Worm (Caenorhabditis elegans) whole organism, L4 larva: ENCODE data around the gene ZK455.5.
A peak's percentile ranks its signal among the peaks of the same experiment; 100 is the strongest.

ENCODE experiments used
- D1046.2 ChIP-seq: fragments of 200-800 bp; sonication (Bioruptor generic); IDR thresholded peaks from 2 replicates; pipeline ENCODE4 v1.3.6; 2022; ENCODE audit warnings: missing genetic modification characterization, missing compliant biosample characterization
- F44E2.7 ChIP-seq: fragments of 200-800 bp; sonication (Bioruptor generic); IDR thresholded peaks from 2 replicates; pipeline ENCODE4 v2.1.2; 2022; ENCODE audit warnings: missing genetic modification characterization, missing compliant biosample characterization
- T26A8.4 ChIP-seq: fragments of 200-800 bp; sonication (Bioruptor generic); IDR thresholded peaks from 2 replicates; pipeline ENCODE4 v1.3.6; 2022; ENCODE audit warnings: missing genetic modification characterization, missing compliant biosample characterization
- Y105C5A.15 ChIP-seq: fragments of 200-800 bp; sonication (Bioruptor generic); IDR thresholded peaks from 2 replicates; pipeline ENCODE4 v1.3.6; 2022; ENCODE audit warnings: missing genetic modification characterization, missing compliant biosample characterization
- Y48G9A.11 ChIP-seq: fragments of 200-800 bp; sonication (Bioruptor generic); IDR thresholded peaks from 2 replicates; pipeline ENCODE4 v1.3.6; 2022; ENCODE audit warnings: missing genetic modification reagents, missing genetic modification characterization, missing compliant biosample characterization
- aha-1 ChIP-seq: fragments of 150-350 bp; peaks from one replicate; lab custom pipeline; 2014; ENCODE audit warnings: missing biosample characterization, missing genetic modification characterization
- aly-2 ChIP-seq: sonication (generic microtip); optimal IDR thresholded peaks from 2 replicates; lab custom pipeline; 2018; ENCODE audit warnings: missing biosample characterization, missing genetic modification characterization
- ceh-32 ChIP-seq: sonication (generic microtip); optimal IDR thresholded peaks from 2 replicates; lab custom pipeline; 2016; ENCODE audit warnings: mild to moderate bottlenecking, missing genetic modification characterization, missing compliant biosample characterization; ENCODE audit not compliant: poor library complexity
- ceh-44 ChIP-seq: fragments of 200-800 bp; sonication (Bioruptor generic); IDR thresholded peaks from 2 replicates; pipeline ENCODE4 v1.3.6; 2022; ENCODE audit warnings: missing genetic modification reagents, missing genetic modification characterization, missing compliant biosample characterization
- ceh-62 ChIP-seq: sonication (generic microtip); optimal IDR thresholded peaks from 2 replicates; lab custom pipeline; 2017; ENCODE audit warnings: missing biosample characterization, missing genetic modification characterization
- ces-1 ChIP-seq: fragments of 150-350 bp; sonication (generic microtip); optimal IDR thresholded peaks from 4 replicates; lab custom pipeline; 2014; ENCODE audit warnings: missing biosample characterization, missing genetic modification reagents, missing genetic modification characterization
- daf-16 ChIP-seq, 3 experiments: sonication (generic microtip); optimal IDR thresholded peaks; 2 replicates each; lab custom pipeline; 2016 to 2017; ENCODE audit warnings: missing genetic modification characterization in 3 of 3, missing genetic modification reagents in 3 of 3, mild to moderate bottlenecking in 2 of 3, missing compliant biosample characterization in 2 of 3, missing biosample characterization in 1 of 3, moderate library complexity in 1 of 3
- dmd-8 ChIP-seq: fragments of 200-800 bp; sonication (Bioruptor generic); IDR thresholded peaks from 2 replicates; pipeline ENCODE4 v1.3.6; 2022; ENCODE audit warnings: missing genetic modification characterization, missing compliant biosample characterization
- dpl-1 ChIP-seq: fragments of 150-350 bp; optimal IDR thresholded peaks from 2 replicates; lab custom pipeline; 2014; ENCODE audit warnings: missing biosample characterization, missing genetic modification reagents, missing genetic modification characterization
- duxl-1 ChIP-seq: sonication (generic microtip); optimal IDR thresholded peaks from 2 replicates; lab custom pipeline; 2016; ENCODE audit warnings: mild to moderate bottlenecking, missing genetic modification characterization, moderate library complexity, missing compliant biosample characterization; ENCODE audit not compliant: poor library complexity
- egl-43 ChIP-seq: fragments of 200-800 bp; sonication (Bioruptor generic); IDR thresholded peaks from 2 replicates; pipeline ENCODE4 v1.3.6; 2022; ENCODE audit warnings: missing genetic modification reagents, missing genetic modification characterization, missing compliant biosample characterization
- hif-1 ChIP-seq, 2 experiments: sonication (generic microtip); optimal IDR thresholded peaks; 2 replicates each; lab custom pipeline; 2016 to 2017; ENCODE audit warnings: missing compliant biosample characterization in 2 of 2, missing genetic modification characterization in 2 of 2, missing genetic modification reagents in 2 of 2, missing genotype in 2 of 2, mild to moderate bottlenecking in 1 of 2
- hlh-11 ChIP-seq: fragments of 200-800 bp; sonication (Bioruptor generic); optimal IDR thresholded peaks from 2 replicates; lab custom pipeline; 2018; ENCODE audit warnings: mild to moderate bottlenecking, missing genetic modification characterization, missing compliant biosample characterization
- hlh-30 ChIP-seq: sonication (generic microtip); optimal IDR thresholded peaks from 2 replicates; lab custom pipeline; 2017; ENCODE audit warnings: antibody characterized with exemption, mild to moderate bottlenecking, missing genetic modification characterization, missing compliant biosample characterization; ENCODE audit not compliant: insufficient read depth
- lin-13 ChIP-seq: fragments of 150-350 bp; optimal IDR thresholded peaks from 2 replicates; lab custom pipeline; 2014; ENCODE audit warnings: missing biosample characterization, missing genetic modification reagents, missing genetic modification characterization
- lin-15B ChIP-seq: fragments of 150-350 bp; sonication (generic microtip); optimal IDR thresholded peaks from 3 replicates; lab custom pipeline; 2014; ENCODE audit warnings: missing biosample characterization, missing genetic modification characterization
- lir-3 ChIP-seq: sonication (generic microtip); optimal IDR thresholded peaks from 2 replicates; lab custom pipeline; 2016; ENCODE audit warnings: mild to moderate bottlenecking, missing genetic modification characterization, missing compliant biosample characterization
- mdt-29 ChIP-seq: fragments of 200-800 bp; sonication (Bioruptor generic); IDR thresholded peaks from 2 replicates; pipeline ENCODE4 v1.3.6; 2022; ENCODE audit warnings: missing genetic modification reagents, missing genetic modification characterization, missing compliant biosample characterization
- mxl-2 ChIP-seq: fragments of 200-800 bp; sonication (Bioruptor generic); conservative IDR thresholded peaks from 2 replicates; pipeline ENCODE4 v1.3.6; 2022; ENCODE audit warnings: missing genetic modification reagents, missing genetic modification characterization, missing compliant biosample characterization
- mxl-3 ChIP-seq: fragments of 200-800 bp; sonication (Bioruptor generic); optimal IDR thresholded peaks from 2 replicates; lab custom pipeline; 2018; ENCODE audit warnings: mild to moderate bottlenecking, missing genetic modification characterization, missing compliant biosample characterization
- nhr-102 ChIP-seq: sonication (generic microtip); optimal IDR thresholded peaks from 2 replicates; lab custom pipeline; 2016; ENCODE audit warnings: mild to moderate bottlenecking, missing genetic modification characterization, moderate library complexity, missing compliant biosample characterization
- nhr-11 ChIP-seq: fragments of 150-350 bp; optimal IDR thresholded peaks from 2 replicates; lab custom pipeline; 2014; ENCODE audit warnings: missing biosample characterization, missing genetic modification characterization
- nhr-237 ChIP-seq: sonication (generic microtip); optimal IDR thresholded peaks from 2 replicates; lab custom pipeline; 2017; ENCODE audit warnings: missing biosample characterization, missing genetic modification characterization
- nhr-28 ChIP-seq: fragments of 150-350 bp; optimal IDR thresholded peaks from 2 replicates; lab custom pipeline; 2014; ENCODE audit warnings: missing biosample characterization, missing genetic modification characterization
- nhr-41 ChIP-seq: fragments of 200-800 bp; sonication (Bioruptor generic); IDR thresholded peaks from 2 replicates; pipeline ENCODE4 v1.3.6; 2022; ENCODE audit warnings: missing genetic modification reagents, missing genetic modification characterization, missing compliant biosample characterization
- nhr-42 ChIP-seq: fragments of 200-800 bp; sonication (Bioruptor generic); IDR thresholded peaks from 2 replicates; pipeline ENCODE4 v1.3.6; 2022; ENCODE audit warnings: missing genetic modification characterization, missing compliant biosample characterization
- nhr-6 ChIP-seq: fragments of 150-350 bp; optimal IDR thresholded peaks from 2 replicates; lab custom pipeline; 2014; ENCODE audit warnings: missing biosample characterization, missing genetic modification characterization
- nhr-76 ChIP-seq: fragments of 150-350 bp; optimal IDR thresholded peaks from 2 replicates; lab custom pipeline; 2014; ENCODE audit warnings: missing biosample characterization, missing genetic modification characterization
- pha-4 ChIP-seq, 2 experiments: fragments of 150-350 bp in 1 of 2; fragments of 200-800 bp in 1 of 2; sonication (Bioruptor generic) in 1 of 2; IDR thresholded peaks in 1 of 2; optimal IDR thresholded peaks in 1 of 2; 2 replicates each; pipeline versions ENCODE4 v1.3.6 to Lab custom; 2014 to 2022; ENCODE audit warnings: missing genetic modification characterization in 2 of 2, missing genetic modification reagents in 2 of 2, missing biosample characterization in 1 of 2, missing compliant biosample characterization in 1 of 2
- php-3 ChIP-seq: fragments of 200-800 bp; sonication (Bioruptor generic); IDR thresholded peaks from 2 replicates; pipeline ENCODE4 v1.3.6; 2022; ENCODE audit warnings: missing genetic modification reagents, missing genetic modification characterization, missing compliant biosample characterization
- rbr-2 ChIP-seq: sonication (generic microtip); optimal IDR thresholded peaks from 2 replicates; lab custom pipeline; 2016; ENCODE audit warnings: missing genotype, missing genetic modification characterization, missing compliant biosample characterization
- skn-1 ChIP-seq: fragments of 150-350 bp; optimal IDR thresholded peaks from 2 replicates; lab custom pipeline; 2014; ENCODE audit warnings: missing biosample characterization, missing genetic modification characterization
- snpc-4 ChIP-seq: fragments of 150-350 bp; optimal IDR thresholded peaks from 2 replicates; lab custom pipeline; 2014; ENCODE audit warnings: missing biosample characterization, missing genetic modification characterization
- spr-1 ChIP-seq: sonication (generic microtip); optimal IDR thresholded peaks from 2 replicates; lab custom pipeline; 2016; ENCODE audit warnings: mild to moderate bottlenecking, missing genetic modification characterization, missing compliant biosample characterization
- spr-3 ChIP-seq: fragments of 200-800 bp; sonication (Bioruptor generic); optimal IDR thresholded peaks from 2 replicates; lab custom pipeline; 2018; ENCODE audit warnings: mild to moderate bottlenecking, missing genetic modification characterization, missing compliant biosample characterization
- tag-97 ChIP-seq: fragments of 200-800 bp; sonication (Bioruptor generic); IDR thresholded peaks from 2 replicates; pipeline ENCODE4 v1.3.6; 2022; ENCODE audit warnings: missing genetic modification characterization, missing compliant biosample characterization
- unc-130 ChIP-seq: sonication (generic microtip); optimal IDR thresholded peaks from 2 replicates; lab custom pipeline; 2016; ENCODE audit warnings: missing genetic modification reagents, missing genetic modification characterization, missing compliant biosample characterization
- unc-62 ChIP-seq, 3 experiments: fragments of 150-350 bp in 1 of 3; sonication (generic microtip); optimal IDR thresholded peaks in 2 of 3; peaks in 1 of 3; 1 replicate in 1 of 3; 2 replicates in 2 of 3; lab custom pipeline; 2014 to 2017; ENCODE audit warnings: missing biosample characterization in 3 of 3, missing genetic modification characterization in 3 of 3, missing genetic modification reagents in 3 of 3, missing genotype in 1 of 3
- zip-2 ChIP-seq: fragments of 150-350 bp; optimal IDR thresholded peaks from 2 replicates; lab custom pipeline; 2014; ENCODE audit warnings: missing biosample characterization, missing genetic modification characterization
- ztf-7 ChIP-seq: fragments of 150-350 bp; optimal IDR thresholded peaks from 2 replicates; lab custom pipeline; 2014; ENCODE audit warnings: missing biosample characterization, missing genetic modification characterization

The ZK455.5 gene

DNA sequence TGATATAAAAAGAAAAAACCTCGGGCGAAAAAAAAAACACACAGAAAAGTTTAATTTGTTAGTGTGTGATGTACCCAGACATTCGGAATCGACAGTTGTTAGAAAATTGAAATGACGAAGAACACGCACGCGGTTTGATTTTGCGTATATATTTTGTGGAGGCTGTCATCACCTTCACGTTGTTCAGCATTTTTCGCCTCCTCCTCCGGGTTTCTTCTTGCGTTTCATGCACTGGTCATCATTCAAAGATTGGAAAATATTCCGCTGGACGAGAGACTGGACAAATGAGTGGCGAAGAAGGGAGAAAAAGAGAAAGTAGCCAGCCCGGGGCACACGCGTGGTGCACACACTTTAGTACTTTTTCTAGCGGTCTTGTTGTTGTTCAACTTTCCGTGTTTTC lies 18.2 kb upstream of the ZK455.5 start:
- TF ChIP-seq nhr-11 (tag; lab: Kevin White, UChicago) (peak; percentile 33), T26A8.4 (GFP tag; lab: Robert Waterston, UW) (no peak), dpl-1 (no peak), mdt-29 (GFP tag; lab: Robert Waterston, UW) (no peak), nhr-76 (tag; lab: Kevin White, UChicago) (no peak), ztf-7 (tag; lab: Kevin White, UChicago) (no peak), pha-4 (GFP tag; IDR thresholded peaks at IDR 0.05; lab: Robert Waterston, UW) (no peak), pha-4 (tag; optimal IDR thresholded peaks at IDR 0.05; lab: Kevin White, UChicago) (no peak), aha-1 (tag; lab: Kevin White, UChicago) (no peak), nhr-237 (tag; lab: Kevin White, UChicago) (no peak), hif-1 (tag; optimal IDR thresholded peaks at IDR 0.05; lab: Kevin White, UChicago) (peak in 1 of 2 experiments; percentile 16), D1046.2 (GFP tag; lab: Robert Waterston, UW) (no peak), nhr-28 (tag; lab: Kevin White, UChicago) (no peak), ceh-44 (no peak), nhr-102 (no peak), skn-1 (tag; lab: Kevin White, UChicago) (no peak), egl-43 (no peak), snpc-4 (tag; lab: Kevin White, UChicago) (no peak), dmd-8 (no peak), nhr-42 (GFP tag; lab: Robert Waterston, UW) (no peak), lin-13 (GFP tag; lab: Kevin White, UChicago) (no peak), spr-3 (GFP tag; lab: Kevin White, UChicago) (no peak), Y105C5A.15 (no peak), duxl-1 (tag; lab: Kevin White, UChicago) (no peak), unc-62 (GFP tag; optimal IDR thresholded peaks at IDR 0.05 in 1 of 2; lab: Kevin White, UChicago) (peak in 1 of 2 experiments; percentile 98), unc-62 (tag; optimal IDR thresholded peaks at IDR 0.05; lab: Kevin White, UChicago) (no peak), daf-16 (GFP tag; optimal IDR thresholded peaks at IDR 0.05; lab: Kevin White, UChicago) (peak in 1 of 2 experiments; percentile 47), daf-16 (tag; optimal IDR thresholded peaks at IDR 0.05; lab: Kevin White, UChicago) (peak; percentile 17), nhr-41 (GFP tag; lab: Robert Waterston, UW) (no peak), lin-15B (tag; lab: Kevin White, UChicago) (no peak), hlh-30 (tag; lab: Kevin White, UChicago) (peak; percentile 48), mxl-2 (GFP tag; lab: Robert Waterston, UW) (no peak), mxl-3 (GFP tag; lab: Kevin White, UChicago) (peak; percentile 54), ceh-32 (no peak), rbr-2 (tag; lab: Kevin White, UChicago) (no peak), ceh-62 (no peak), ces-1 (no peak), unc-130 (GFP tag; lab: Kevin White, UChicago) (no peak), hlh-11 (tag; lab: Kevin White, UChicago) (peak; percentile 42), aly-2 (no peak), Y48G9A.11 (GFP tag; lab: Robert Waterston, UW) (no peak), tag-97 (GFP tag; lab: Robert Waterston, UW) (no peak), nhr-6 (tag; lab: Kevin White, UChicago) (no peak), F44E2.7 (GFP tag; lab: Robert Waterston, UW) (no peak), zip-2 (tag; lab: Kevin White, UChicago) (no peak), php-3 (GFP tag; lab: Robert Waterston, UW) (no peak), lir-3 (no peak), spr-1 (no peak)
